Fruit fly (Drosophila melanogaster) whole organism, wandering third instar larva: ENCODE results near the gene Appl.

Experiments
- Abd-B ChIP-seq: fragments of >200 bp; optimal IDR thresholded peaks from 2 replicates; lab custom pipeline; 2017; ENCODE audit warnings: missing biosample characterization, missing genetic modification characterization
- Dfd ChIP-seq: fragments of >200 bp; optimal IDR thresholded peaks from 2 replicates; lab custom pipeline; 2017; ENCODE audit warnings: missing biosample characterization, missing genetic modification characterization
- GATAd ChIP-seq: sonication (Bioruptor generic); optimal IDR thresholded peaks from 2 replicates; lab custom pipeline; 2016; ENCODE audit warnings: missing biosample characterization, missing genetic modification characterization
- h ChIP-seq: fragments of 200-800 bp; sonication (Bioruptor generic); optimal IDR thresholded peaks from 3 replicates; lab custom pipeline; 2016; ENCODE audit warnings: missing biosample characterization, mild to moderate bottlenecking, missing genetic modification characterization
- psq ChIP-seq: fragments of 200-800 bp; sonication (Bioruptor generic); optimal IDR thresholded peaks from 3 replicates; lab custom pipeline; 2017; ENCODE audit warnings: missing biosample characterization, mild to moderate bottlenecking, missing genetic modification characterization, moderate library complexity
- sv ChIP-seq: fragments of 200-800 bp; sonication (Bioruptor generic); optimal IDR thresholded peaks from 3 replicates; lab custom pipeline; 2016; ENCODE audit warnings: missing biosample characterization, missing genetic modification characterization
- woc ChIP-seq: sonication (Bioruptor generic); optimal IDR thresholded peaks from 2 replicates; lab custom pipeline; 2016; ENCODE audit warnings: missing biosample characterization, mild to moderate bottlenecking, missing genetic modification characterization

DNA sequence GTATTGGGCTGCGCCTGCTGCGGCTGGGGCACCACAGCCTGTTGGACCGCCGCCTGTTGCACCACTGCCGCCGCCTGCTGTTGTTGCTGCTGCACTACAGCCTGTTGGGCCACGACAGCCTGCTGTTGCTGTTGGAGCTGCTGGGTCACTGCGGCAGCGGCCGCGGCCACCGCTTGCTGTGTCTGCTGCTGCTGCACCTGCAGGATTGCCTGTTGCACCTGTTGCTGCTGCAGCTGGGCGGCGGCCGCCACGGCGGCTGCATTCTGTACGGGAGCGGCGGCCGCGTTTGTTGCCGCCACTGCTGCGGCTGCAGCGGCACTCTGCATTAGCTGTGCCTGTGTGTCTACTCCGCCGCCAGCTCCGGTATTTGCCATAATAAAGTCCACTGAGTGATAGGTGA, 11.4 kb upstream of the Appl start:
- TF ChIP-seq woc (GFP tag; lab: Kevin White, UChicago) (no peak), GATAd (GFP tag; lab: Kevin White, UChicago) (no peak), psq (GFP tag; lab: Kevin White, UChicago) (no peak), Dfd (no peak), sv (GFP tag; lab: Kevin White, UChicago) (no peak), h (GFP tag; lab: Kevin White, UChicago) (no peak), Abd-B (GFP tag; lab: Kevin White, UChicago) (no peak)
